Worm (Caenorhabditis elegans) whole organism, mixed stage, embryonic: ENCODE measurements around the gene srb-3.

Experiments
- ces-1 ChIP-seq: fragments of 150-350 bp; optimal IDR thresholded peaks from 2 replicates; lab custom pipeline; 2014; ENCODE audit warnings: missing biosample characterization, missing genetic modification reagents, missing genetic modification characterization
- elt-3 ChIP-seq: fragments of 150-350 bp; optimal IDR thresholded peaks from 2 replicates; lab custom pipeline; 2014; ENCODE audit warnings: missing biosample characterization, missing genetic modification characterization
- flh-1 ChIP-seq: fragments of 200-800 bp; sonication (Bioruptor generic); optimal IDR thresholded peaks from 2 replicates; lab custom pipeline; 2018; ENCODE audit warnings: mild to moderate bottlenecking, missing genetic modification characterization, moderate library complexity, missing compliant biosample characterization
- lsy-2 ChIP-seq: fragments of 150-350 bp; optimal IDR thresholded peaks from 2 replicates; lab custom pipeline; 2014; ENCODE audit warnings: missing biosample characterization, missing genetic modification characterization
- mab-5 ChIP-seq: fragments of 150-350 bp; optimal IDR thresholded peaks from 2 replicates; lab custom pipeline; 2014; ENCODE audit warnings: missing biosample characterization, missing genetic modification characterization
- nhr-2 ChIP-seq: fragments of 150-350 bp; optimal IDR thresholded peaks from 2 replicates; lab custom pipeline; 2014; ENCODE audit warnings: missing biosample characterization, missing genetic modification characterization
- nhr-237 ChIP-seq: fragments of 150-350 bp; optimal IDR thresholded peaks from 2 replicates; lab custom pipeline; 2014; ENCODE audit warnings: missing biosample characterization, missing genetic modification characterization
- nhr-76 ChIP-seq: sonication (generic microtip); optimal IDR thresholded peaks from 2 replicates; lab custom pipeline; 2017; ENCODE audit warnings: missing biosample characterization, missing genetic modification characterization
- unc-62 ChIP-seq: fragments of 150-350 bp; optimal IDR thresholded peaks from 2 replicates; lab custom pipeline; 2014; ENCODE audit warnings: missing biosample characterization, missing genetic modification reagents, missing genetic modification characterization
- zip-8 ChIP-seq: fragments of 150-350 bp; optimal IDR thresholded peaks from 2 replicates; lab custom pipeline; 2014; ENCODE audit warnings: missing biosample characterization, missing genetic modification characterization

ce11 chrII:5185955-5186539 lies 19.4 kb upstream of the srb-3 start:
- no peak for TF ChIP-seq ces-1 (GFP tag; lab: Kevin White, UChicago)
- no peak for TF ChIP-seq unc-62 (GFP tag; lab: Kevin White, UChicago)
- TF ChIP-seq nhr-76 (tag; lab: Kevin White, UChicago), result no peak
- no peak for TF ChIP-seq nhr-237
- TF ChIP-seq flh-1, result no peak
- TF ChIP-seq nhr-2 (tag; lab: Kevin White, UChicago), result no peak
- no peak for TF ChIP-seq mab-5 (tag; lab: Kevin White, UChicago)
- TF ChIP-seq lsy-2 (tag; lab: Kevin White, UChicago), result no peak
- no peak for TF ChIP-seq elt-3 (tag; lab: Kevin White, UChicago)
- no peak for TF ChIP-seq zip-8 (tag; lab: Kevin White, UChicago)
